Fruit fly (Drosophila melanogaster) whole organism, prepupa: ENCODE results near the gene Tnpo.

Source experiments
- CG15336 ChIP-seq: fragments of 200-800 bp; sonication (Bioruptor generic); IDR thresholded peaks from 2 replicates; pipeline ENCODE4 v1.3.6; 2022; ENCODE audit warnings: missing biosample characterization, missing genetic modification characterization
- CG1621 ChIP-seq: fragments of 200-800 bp; sonication (Bioruptor generic); optimal IDR thresholded peaks from 3 replicates; lab custom pipeline; 2018; ENCODE audit warnings: missing biosample characterization, mild to moderate bottlenecking, missing genetic modification characterization
- Eip75B ChIP-seq: fragments of 200-800 bp; sonication (Bioruptor generic); optimal IDR thresholded peaks from 3 replicates; lab custom pipeline; 2016; ENCODE audit warnings: missing biosample characterization, missing genetic modification characterization
- Eip78C ChIP-seq: fragments of 200-800 bp; sonication (Bioruptor generic); peaks from one replicate; lab custom pipeline; 2016; ENCODE audit warnings: missing biosample characterization, missing genetic modification characterization
- OdsH ChIP-seq: fragments of 200-800 bp; sonication (Bioruptor generic); optimal IDR thresholded peaks from 3 replicates; lab custom pipeline; 2016; ENCODE audit warnings: missing biosample characterization, missing genetic modification characterization
- Sox102F ChIP-seq: fragments of 200-800 bp; sonication (Bioruptor generic); optimal IDR thresholded peaks from 2 replicates; lab custom pipeline; 2016; ENCODE audit warnings: missing biosample characterization, mild to moderate bottlenecking, missing genetic modification characterization
- achi ChIP-seq: fragments of 200-800 bp; sonication (Bioruptor generic); optimal IDR thresholded peaks from 3 replicates; lab custom pipeline; 2016; ENCODE audit warnings: missing biosample characterization, missing genetic modification characterization
- acj6 ChIP-seq: fragments of 200-800 bp; sonication (Bioruptor generic); optimal IDR thresholded peaks from 3 replicates; lab custom pipeline; 2016; ENCODE audit warnings: missing biosample characterization, missing genetic modification characterization
- dac ChIP-seq: fragments of 200-800 bp; sonication (Bioruptor generic); optimal IDR thresholded peaks from 2 replicates; lab custom pipeline; 2017; ENCODE audit warnings: missing biosample characterization, mild to moderate bottlenecking, missing genetic modification characterization
- esn ChIP-seq: fragments of 200-800 bp; sonication (Bioruptor generic); optimal IDR thresholded peaks from 2 replicates; lab custom pipeline; 2016; ENCODE audit warnings: missing biosample characterization, mild to moderate bottlenecking, missing genetic modification characterization, moderate library complexity
- lz ChIP-seq: fragments of 200-800 bp; sonication (Bioruptor generic); optimal IDR thresholded peaks from 3 replicates; lab custom pipeline; 2016; ENCODE audit warnings: missing biosample characterization, missing genetic modification characterization
- pdm3 ChIP-seq: fragments of 200-800 bp; sonication (Bioruptor generic); optimal IDR thresholded peaks from 3 replicates; lab custom pipeline; 2016; ENCODE audit warnings: missing biosample characterization, missing genetic modification characterization

- peak; percentile 35 for TF ChIP-seq dac (GFP tag; lab: Kevin White, UChicago)
- no peak for TF ChIP-seq Eip78C
- TF ChIP-seq Eip75B (GFP tag; lab: Kevin White, UChicago), result no peak
- TF ChIP-seq lz, result peak; percentile 86
- no peak for TF ChIP-seq CG1621 (tag; lab: Kevin White, UChicago)
- TF ChIP-seq esn (GFP tag; lab: Kevin White, UChicago), result peak; percentile 88
- no peak for TF ChIP-seq achi
- TF ChIP-seq pdm3 (GFP tag; lab: Kevin White, UChicago), result no peak
- TF ChIP-seq Sox102F (GFP tag; lab: Kevin White, UChicago), result no peak
- peak; percentile 86 for TF ChIP-seq OdsH (GFP tag; lab: Kevin White, UChicago)
- peak; percentile 59 for TF ChIP-seq CG15336 (GFP tag; lab: Robert Waterston, UW)
- peak; percentile 83 for TF ChIP-seq acj6 (GFP tag; lab: Kevin White, UChicago)
Observed at dm6 chr3L:6192822-6193555, at the start of gene Tnpo, which contains the start of gene Sf3b6.
